Fruit fly (Drosophila melanogaster): ENCODE measurements around the gene Idi.
A peak's percentile ranks its signal among the peaks of the same experiment; 100 is the strongest.

The Idi gene

dm6 chr3R:21296728-21297386 is 26.9 kb downstream of the Idi start:
- TF ChIP-seq fru (GFP tag; optimal IDR thresholded peaks at IDR 0.05), result no peak
- TF ChIP-seq brk (GFP tag; optimal IDR thresholded peaks at IDR 0.05), result no peak
- TF ChIP-seq Dfd (GFP tag; optimal IDR thresholded peaks at IDR 0.05), result no peak
- no peak for TF ChIP-seq Myc (optimal IDR thresholded peaks at IDR 0.05)
- TF ChIP-seq dsf (GFP tag; optimal IDR thresholded peaks at IDR 0.05; ENCODE audit: borderline replicate concordance), result no peak
- TF ChIP-seq CG32264 (GFP tag; optimal IDR thresholded peaks at IDR 0.05), result no peak
- no peak for TF ChIP-seq Rel (GFP tag; optimal IDR thresholded peaks at IDR 0.05)
- peak; percentile 14 for TF ChIP-seq Rel (tag; optimal IDR thresholded peaks at IDR 0.05)

dm6 chr3R:21297387-21297956 is 27.5 kb downstream of the Idi start:
- TF ChIP-seq jim (GFP tag; optimal IDR thresholded peaks at IDR 0.05) (no peak), Dfd (GFP tag; optimal IDR thresholded peaks at IDR 0.05) (no peak), sage (GFP tag; optimal IDR thresholded peaks at IDR 0.05) (peak; percentile 89), foxo (GFP tag; optimal IDR thresholded peaks at IDR 0.05) (peak in 1 of 2 experiments; percentile 2), lola (GFP tag; optimal IDR thresholded peaks at IDR 0.05) (no peak), woc (GFP tag; optimal IDR thresholded peaks at IDR 0.05) (peak; percentile 1), Dif (GFP tag; optimal IDR thresholded peaks at IDR 0.05; ENCODE audit: partially characterized antibody) (peak; percentile 82), dsf (GFP tag; optimal IDR thresholded peaks at IDR 0.05; ENCODE audit: borderline replicate concordance) (peak; percentile 9), OdsH (GFP tag; optimal IDR thresholded peaks at IDR 0.05) (peak; percentile 14), brk (GFP tag; optimal IDR thresholded peaks at IDR 0.05) (peak; percentile 84), Hnf4 (GFP tag; optimal IDR thresholded peaks at IDR 0.05) (peak; percentile 51), tai (GFP tag; optimal IDR thresholded peaks at IDR 0.05) (peak; percentile 61), dl (GFP tag; optimal IDR thresholded peaks at IDR 0.05; ENCODE audit: insufficient read depth in 1 of 2, partially characterized antibody in 2 of 2) (peak; percentile 27 to 61), CG9705 (GFP tag; optimal IDR thresholded peaks at IDR 0.05) (no peak), br (GFP tag; optimal IDR thresholded peaks at IDR 0.05) (peak; percentile 55), Hr83 (GFP tag; optimal IDR thresholded peaks at IDR 0.05; ENCODE audit: poor library complexity, severe bottlenecking) (peak; percentile 87), psq (GFP tag; optimal IDR thresholded peaks at IDR 0.05) (peak; percentile 49), h (GFP tag; optimal IDR thresholded peaks at IDR 0.05) (peak; percentile 72), CrebA (GFP tag; optimal IDR thresholded peaks at IDR 0.05; ENCODE audit: borderline replicate concordance) (peak; percentile 92), Rel (GFP tag; optimal IDR thresholded peaks at IDR 0.05) (no peak), Rel (tag; optimal IDR thresholded peaks at IDR 0.05) (peak; percentile 55), rgr (GFP tag; optimal IDR thresholded peaks at IDR 0.05) (peak; percentile 40), pan (optimal IDR thresholded peaks at IDR 0.05) (no peak), N (GFP tag; optimal IDR thresholded peaks at IDR 0.05) (no peak), CG32264 (GFP tag; optimal IDR thresholded peaks at IDR 0.05) (peak; percentile 43), Jra (GFP tag; optimal IDR thresholded peaks at IDR 0.05) (peak; percentile 68)

dm6 chr3R:21319120-21319519 is 49.2 kb downstream of the Idi start:
- TF ChIP-seq psq (GFP tag; optimal IDR thresholded peaks at IDR 0.05) (no peak), N (GFP tag; optimal IDR thresholded peaks at IDR 0.05) (no peak), dmrt93B (GFP tag; optimal IDR thresholded peaks at IDR 0.05) (no peak), Hnf4 (GFP tag; optimal IDR thresholded peaks at IDR 0.05) (no peak), Dfd (GFP tag; optimal IDR thresholded peaks at IDR 0.05) (no peak), Vsx2 (GFP tag; optimal IDR thresholded peaks at IDR 0.05; ENCODE audit: partially characterized antibody) (no peak), dl (GFP tag; optimal IDR thresholded peaks at IDR 0.05; ENCODE audit: insufficient read depth in 1 of 2, partially characterized antibody in 2 of 2) (no peak), foxo (GFP tag; optimal IDR thresholded peaks at IDR 0.05) (no peak), Mio (GFP tag; optimal IDR thresholded peaks at IDR 0.05) (no peak), CG32264 (GFP tag; optimal IDR thresholded peaks at IDR 0.05) (no peak), brk (GFP tag; optimal IDR thresholded peaks at IDR 0.05) (no peak), sv (GFP tag; optimal IDR thresholded peaks at IDR 0.05) (no peak), Dif (GFP tag; optimal IDR thresholded peaks at IDR 0.05; ENCODE audit: partially characterized antibody) (no peak), tai (GFP tag; optimal IDR thresholded peaks at IDR 0.05) (no peak)
